Fruit fly (Drosophila melanogaster) whole organism, adult: ENCODE data around the gene HIP.

Experiments
- CG11617 ChIP-seq: fragments of 200-800 bp; sonication (Bioruptor generic); optimal IDR thresholded peaks from 2 replicates; lab custom pipeline; 2017; ENCODE audit warnings: mild to moderate bottlenecking, missing biosample characterization, missing genetic modification reagents, missing genetic modification characterization
- CG12768 ChIP-seq: fragments of 200-800 bp; sonication (Bioruptor generic); optimal IDR thresholded peaks from 2 replicates; lab custom pipeline; 2017; ENCODE audit warnings: missing biosample characterization, missing genetic modification characterization, mild to moderate bottlenecking, moderate library complexity, missing genetic modification reagents
- CG14711 ChIP-seq: fragments of 200-800 bp; sonication (Bioruptor generic); optimal IDR thresholded peaks from 2 replicates; lab custom pipeline; 2018; ENCODE audit warnings: missing biosample characterization, mild to moderate bottlenecking, missing genetic modification characterization, moderate library complexity
- CG33017 ChIP-seq: fragments of 200-800 bp; sonication (Bioruptor generic); optimal IDR thresholded peaks from 2 replicates; lab custom pipeline; 2018; ENCODE audit warnings: missing biosample characterization, mild to moderate bottlenecking, missing genetic modification characterization, moderate library complexity
- CG5204 ChIP-seq: fragments of 200-800 bp; sonication (Bioruptor generic); optimal IDR thresholded peaks from 2 replicates; lab custom pipeline; 2016; ENCODE audit warnings: missing biosample characterization, missing genetic modification characterization
- CG7045 ChIP-seq: fragments of 200-800 bp; sonication (Bioruptor generic); optimal IDR thresholded peaks from 2 replicates; lab custom pipeline; 2017; ENCODE audit warnings: missing biosample characterization, mild to moderate bottlenecking, missing genetic modification characterization
- CG7101 ChIP-seq: fragments of 200-800 bp; sonication (Bioruptor generic); optimal IDR thresholded peaks from 2 replicates; lab custom pipeline; 2018; ENCODE audit warnings: missing biosample characterization, mild to moderate bottlenecking, missing genetic modification characterization, moderate library complexity
- Clk ChIP-seq: fragments of 200-800 bp; sonication (Bioruptor generic); optimal IDR thresholded peaks from 2 replicates; lab custom pipeline; 2017; ENCODE audit warnings: missing biosample characterization, missing genetic modification characterization
- Mnt ChIP-seq: fragments of 200-800 bp; sonication (Bioruptor generic); optimal IDR thresholded peaks from 2 replicates; lab custom pipeline; 2016; ENCODE audit warnings: missing biosample characterization, mild to moderate bottlenecking, missing genetic modification characterization
- bab1 ChIP-seq: fragments of 200-800 bp; sonication (Bioruptor generic); optimal IDR thresholded peaks from 3 replicates; lab custom pipeline; 2019; ENCODE audit warnings: missing biosample characterization, mild to moderate bottlenecking, missing genetic modification characterization, moderate library complexity
- cnc ChIP-seq, 2 experiments: fragments of >200 bp; optimal IDR thresholded peaks; 2 replicates each; lab custom pipeline; 2017
- kay ChIP-seq: fragments of 200-800 bp; sonication (Bioruptor generic); peaks from one replicate; lab custom pipeline; 2016; ENCODE audit warnings: missing biosample characterization, missing genetic modification characterization, borderline replicate concordance
- ovo ChIP-seq: fragments of 200-800 bp; sonication (Bioruptor generic); optimal IDR thresholded peaks from 2 replicates; lab custom pipeline; 2016; ENCODE audit warnings: missing biosample characterization, missing genetic modification characterization
- pad ChIP-seq: fragments of 200-800 bp; sonication (Bioruptor generic); optimal IDR thresholded peaks from 3 replicates; lab custom pipeline; 2017; ENCODE audit warnings: missing biosample characterization, missing genetic modification characterization, mild to moderate bottlenecking, moderate library complexity, missing genetic modification reagents

DNA sequence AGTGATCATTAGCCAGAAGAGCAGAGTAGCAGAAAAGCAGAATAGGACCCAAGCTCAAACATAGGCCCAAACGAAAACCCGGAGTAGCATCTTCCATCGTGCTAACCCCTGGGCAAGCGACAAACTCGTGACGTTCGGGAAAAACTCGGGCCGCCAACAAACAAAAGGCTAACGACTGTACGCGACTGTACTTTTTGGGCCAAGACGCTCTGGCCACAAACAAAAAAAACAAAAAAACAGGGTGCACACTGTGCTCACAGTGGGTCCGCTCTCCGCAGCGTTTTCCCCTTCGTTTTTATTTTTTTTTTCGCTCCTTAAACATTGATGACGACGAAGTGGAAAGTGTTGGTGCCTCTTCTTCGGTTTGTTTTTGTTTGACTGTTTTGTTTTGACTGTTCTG lies 43.9 kb downstream of the HIP start:
- TF ChIP-seq pad (no peak), CG11617 (no peak), CG7101 (tag; lab: Kevin White, UChicago) (no peak), CG5204 (GFP tag; lab: Kevin White, UChicago) (no peak), ovo (GFP tag; lab: Kevin White, UChicago) (no peak), cnc (optimal IDR thresholded peaks at IDR 0.05; lab: Kevin White, UChicago) (no peak), Mnt (GFP tag; lab: Kevin White, UChicago) (no peak), CG12768 (GFP tag; lab: Kevin White, UChicago) (no peak), CG14711 (no peak), Clk (GFP tag; lab: Kevin White, UChicago) (no peak), bab1 (GFP tag; lab: Kevin White, UChicago) (no peak), CG33017 (no peak), kay (GFP tag; lab: Kevin White, UChicago) (no peak), CG7045 (GFP tag; lab: Kevin White, UChicago) (no peak)
